Worm (Caenorhabditis elegans) whole organism, L1 larva: ENCODE measurements around the gene bud-13.
A peak's percentile ranks its signal among the peaks of the same experiment; 100 is the strongest.

Experiments
- C16A3.4 ChIP-seq: fragments of 150-350 bp; optimal IDR thresholded peaks from 2 replicates; lab custom pipeline; 2014; ENCODE audit warnings: missing biosample characterization, missing genetic modification characterization
- F16B12.6 ChIP-seq: fragments of 150-350 bp; optimal IDR thresholded peaks from 2 replicates; lab custom pipeline; 2014; ENCODE audit warnings: missing biosample characterization, missing genetic modification characterization
- alr-1 ChIP-seq: fragments of 200-800 bp; sonication (Bioruptor generic); optimal IDR thresholded peaks from 2 replicates; lab custom pipeline; 2018; ENCODE audit warnings: borderline replicate concordance, mild to moderate bottlenecking, missing genetic modification characterization, missing compliant biosample characterization
- ceh-82 ChIP-seq, 3 experiments: fragments of 150-350 bp in 1 of 3; sonication (generic microtip) in 2 of 3; optimal IDR thresholded peaks; 2 replicates each; lab custom pipeline; 2014 to 2017; ENCODE audit warnings: missing biosample characterization in 3 of 3, missing genetic modification characterization in 3 of 3
- ceh-88 ChIP-seq: fragments of 200-800 bp; sonication (Bioruptor generic); IDR thresholded peaks from 2 replicates; pipeline ENCODE4 v1.3.6; 2022; ENCODE audit warnings: missing genetic modification characterization, missing compliant biosample characterization
- ceh-90 ChIP-seq: sonication (generic microtip); optimal IDR thresholded peaks from 2 replicates; lab custom pipeline; 2016; ENCODE audit warnings: missing genetic modification characterization, missing compliant biosample characterization
- dsc-1 ChIP-seq: sonication (generic microtip); optimal IDR thresholded peaks from 2 replicates; lab custom pipeline; 2016; ENCODE audit warnings: mild to moderate bottlenecking, missing genetic modification characterization, missing compliant biosample characterization
- efl-1 ChIP-seq, 4 experiments: fragments of 150-350 bp; optimal IDR thresholded peaks in 3 of 4; peaks in 1 of 4; 1 replicate in 1 of 4; 2 replicates in 3 of 4; lab custom pipeline; 2014; ENCODE audit warnings: missing biosample characterization in 2 of 4, missing genetic modification characterization in 2 of 4, missing genetic modification reagents in 2 of 4
- egl-13 ChIP-seq: sonication (generic microtip); optimal IDR thresholded peaks from 2 replicates; lab custom pipeline; 2016; ENCODE audit warnings: missing genotype, missing genetic modification reagents, missing genetic modification characterization, missing compliant biosample characterization
- elt-3 ChIP-seq, 6 experiments: fragments of 150-350 bp in 1 of 6; sonication (generic microtip); optimal IDR thresholded peaks; 2 replicates each; lab custom pipeline; 2017 to 2018; ENCODE audit warnings: missing biosample characterization in 6 of 6, missing genetic modification characterization in 6 of 6, inconsistent platforms in 1 of 6
- ets-5 ChIP-seq: fragments of 200-800 bp; sonication (Bioruptor generic); IDR thresholded peaks from 2 replicates; pipeline ENCODE4 v1.3.6; 2022; ENCODE audit warnings: missing genetic modification characterization, missing compliant biosample characterization
- fkh-8 ChIP-seq: sonication (generic microtip); optimal IDR thresholded peaks from 2 replicates; lab custom pipeline; 2016; ENCODE audit warnings: mild to moderate bottlenecking, missing genetic modification characterization, missing compliant biosample characterization
- fos-1 ChIP-seq: fragments of 150-350 bp; optimal IDR thresholded peaks from 2 replicates; lab custom pipeline; 2014; ENCODE audit warnings: missing biosample characterization, missing genetic modification characterization
- hpl-2 ChIP-seq: fragments of 150-350 bp; optimal IDR thresholded peaks from 2 replicates; lab custom pipeline; 2014; ENCODE audit warnings: missing biosample characterization, missing genetic modification reagents, missing genetic modification characterization
- irx-1 ChIP-seq: sonication (generic microtip); optimal IDR thresholded peaks from 2 replicates; lab custom pipeline; 2016; ENCODE audit warnings: missing genetic modification characterization, missing compliant biosample characterization
- jun-1 ChIP-seq: fragments of 150-350 bp; optimal IDR thresholded peaks from 2 replicates; lab custom pipeline; 2014; ENCODE audit warnings: missing biosample characterization, missing genetic modification reagents, missing genetic modification characterization
- lin-14 ChIP-seq: fragments of 200-800 bp; sonication (Bioruptor generic); optimal IDR thresholded peaks from 2 replicates; lab custom pipeline; 2018; ENCODE audit warnings: mild to moderate bottlenecking, missing genetic modification characterization, moderate library complexity, missing compliant biosample characterization
- lin-15B ChIP-seq: fragments of 150-350 bp; sonication (generic microtip); optimal IDR thresholded peaks from 3 replicates; lab custom pipeline; 2014; ENCODE audit warnings: missing biosample characterization, missing genetic modification characterization
- lsy-2 ChIP-seq, 2 experiments: fragments of 150-350 bp; optimal IDR thresholded peaks; 2 replicates each; lab custom pipeline; 2014; ENCODE audit warnings: missing biosample characterization in 2 of 2, missing genetic modification characterization in 2 of 2
- mab-9 ChIP-seq: fragments of 200-800 bp; sonication (Bioruptor generic); IDR thresholded peaks from 2 replicates; pipeline ENCODE4 v1.3.6; 2022; ENCODE audit warnings: missing genetic modification reagents, missing genetic modification characterization, missing compliant biosample characterization
- nhr-11 ChIP-seq: fragments of 150-350 bp; optimal IDR thresholded peaks from 2 replicates; lab custom pipeline; 2014; ENCODE audit warnings: missing biosample characterization, missing genetic modification characterization
- nhr-12 ChIP-seq: sonication (generic microtip); optimal IDR thresholded peaks from 2 replicates; lab custom pipeline; 2017; ENCODE audit warnings: missing biosample characterization, missing genetic modification characterization
- nhr-19 ChIP-seq: fragments of 200-800 bp; sonication (Bioruptor generic); conservative IDR thresholded peaks from 2 replicates; pipeline ENCODE4 v1.3.6; 2022; ENCODE audit warnings: missing genetic modification characterization, missing compliant biosample characterization
- nhr-71 ChIP-seq: sonication (generic microtip); optimal IDR thresholded peaks from 2 replicates; lab custom pipeline; 2016; ENCODE audit warnings: mild to moderate bottlenecking, missing genetic modification characterization, moderate library complexity, missing compliant biosample characterization
- nhr-77 ChIP-seq: fragments of 150-350 bp; optimal IDR thresholded peaks from 2 replicates; lab custom pipeline; 2014; ENCODE audit warnings: missing biosample characterization, missing genetic modification characterization
- nhr-84 ChIP-seq: sonication (generic microtip); optimal IDR thresholded peaks from 2 replicates; lab custom pipeline; 2017; ENCODE audit warnings: missing biosample characterization, missing genetic modification characterization
- nhr-85 ChIP-seq: sonication (generic microtip); peaks from one replicate; lab custom pipeline; 2016; ENCODE audit warnings: missing genetic modification characterization, inconsistent platforms, missing compliant biosample characterization
- nhr-90 ChIP-seq: sonication (generic microtip); optimal IDR thresholded peaks from 2 replicates; lab custom pipeline; 2016; ENCODE audit warnings: mild to moderate bottlenecking, missing genetic modification characterization, missing compliant biosample characterization; ENCODE audit not compliant: poor library complexity
- pqm-1 ChIP-seq: sonication (generic microtip); optimal IDR thresholded peaks from 3 replicates; lab custom pipeline; 2017; ENCODE audit warnings: missing biosample characterization, missing genetic modification characterization
- rnt-1 ChIP-seq: sonication (generic microtip); optimal IDR thresholded peaks from 2 replicates; lab custom pipeline; 2016; ENCODE audit warnings: mild to moderate bottlenecking, missing genetic modification characterization, moderate library complexity, missing compliant biosample characterization
- skn-1 ChIP-seq: fragments of 150-350 bp; optimal IDR thresholded peaks from 2 replicates; lab custom pipeline; 2014; ENCODE audit warnings: missing biosample characterization, missing genetic modification characterization
- sox-4 ChIP-seq: sonication (generic microtip); optimal IDR thresholded peaks from 2 replicates; lab custom pipeline; 2016; ENCODE audit warnings: missing genetic modification characterization, missing compliant biosample characterization
- sup-37 ChIP-seq: fragments of 200-800 bp; sonication (Bioruptor generic); optimal IDR thresholded peaks from 2 replicates; lab custom pipeline; 2018; ENCODE audit warnings: mild to moderate bottlenecking, missing genetic modification characterization, missing compliant biosample characterization
- tlp-1 ChIP-seq: fragments of 150-350 bp; optimal IDR thresholded peaks from 2 replicates; lab custom pipeline; 2014; ENCODE audit warnings: missing biosample characterization, missing genetic modification characterization
- unc-130 ChIP-seq: fragments of 150-350 bp; optimal IDR thresholded peaks from 2 replicates; lab custom pipeline; 2017; ENCODE audit warnings: missing biosample characterization, missing genetic modification characterization, inconsistent platforms
- unc-62 ChIP-seq: fragments of 150-350 bp; optimal IDR thresholded peaks from 2 replicates; lab custom pipeline; 2014; ENCODE audit warnings: missing biosample characterization, missing genetic modification reagents, missing genetic modification characterization
- unc-98 ChIP-seq: fragments of 200-800 bp; sonication (Bioruptor generic); IDR thresholded peaks from 2 replicates; pipeline ENCODE4 v1.3.6; 2022; ENCODE audit warnings: missing genetic modification characterization, missing compliant biosample characterization
- vab-15 ChIP-seq: sonication (generic microtip); optimal IDR thresholded peaks from 2 replicates; lab custom pipeline; 2017; ENCODE audit warnings: missing genotype, mild to moderate bottlenecking, missing genetic modification characterization, missing compliant biosample characterization
- xbp-1 ChIP-seq: sonication (generic microtip); optimal IDR thresholded peaks from 2 replicates; lab custom pipeline; 2016; ENCODE audit warnings: missing genetic modification characterization, missing compliant biosample characterization
- zag-1 ChIP-seq: fragments of 150-350 bp; optimal IDR thresholded peaks from 2 replicates; lab custom pipeline; 2014; ENCODE audit warnings: missing biosample characterization, missing genetic modification characterization
- ztf-11 ChIP-seq, 2 experiments: sonication (generic microtip); optimal IDR thresholded peaks; 2 replicates each; lab custom pipeline; 2016 to 2017; ENCODE audit warnings: missing genetic modification characterization in 2 of 2, missing biosample characterization in 1 of 2, missing compliant biosample characterization in 1 of 2

bud-13 gene

DNA sequence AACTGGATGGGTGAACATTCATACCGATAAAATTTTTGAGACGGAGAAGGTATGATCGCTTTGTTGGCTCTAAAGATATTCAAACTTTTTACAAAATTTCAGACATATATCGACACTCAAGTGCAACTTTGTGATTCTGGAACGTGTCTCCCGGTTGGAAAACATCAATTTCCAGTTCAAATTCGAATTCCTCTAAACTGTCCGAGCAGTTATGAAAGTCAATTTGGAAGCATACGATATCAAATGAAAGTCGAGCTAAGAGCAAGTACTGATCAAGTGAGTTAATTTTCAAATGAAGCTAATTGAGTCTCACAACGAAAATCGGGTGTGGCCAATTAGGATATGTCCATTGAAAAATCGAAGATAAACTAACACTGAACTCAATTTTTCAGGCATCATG is 33.1 kb downstream of the bud-13 start:
- no peak for TF ChIP-seq efl-1 (optimal IDR thresholded peaks at IDR 0.05; lab: Kevin White, UChicago)
- TF ChIP-seq efl-1 (GFP tag; optimal IDR thresholded peaks at IDR 0.05 in 1 of 2; lab: Kevin White, UChicago) = peak in 1 of 2 experiments; percentile 91
- TF ChIP-seq unc-98 (GFP tag; lab: Robert Waterston, UW) = no peak
- TF ChIP-seq egl-13 = no peak

DNA sequence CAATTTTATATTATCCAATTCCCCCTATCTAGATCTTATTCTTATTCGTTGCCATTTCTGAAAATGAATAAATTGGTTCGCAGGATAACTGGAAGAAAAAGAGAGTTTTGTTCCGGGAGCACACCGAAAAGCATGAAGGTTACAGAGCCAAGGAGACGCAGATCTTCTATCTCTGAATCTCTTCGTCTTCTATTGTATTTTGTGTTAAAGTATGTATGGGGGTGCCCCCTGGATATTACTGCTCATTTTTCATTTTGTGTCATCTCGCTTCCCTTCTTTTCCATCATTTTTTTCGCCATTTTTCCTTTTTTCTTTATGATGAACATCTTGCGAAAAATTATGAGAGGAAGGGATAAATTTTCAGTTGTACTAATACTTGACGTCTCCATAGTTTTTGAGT is 33.8 kb downstream of the bud-13 start:
- TF ChIP-seq ceh-88 = no peak
- TF ChIP-seq lin-14 = peak; percentile 54
- TF ChIP-seq F16B12.6 = no peak
- TF ChIP-seq dsc-1 (tag; lab: Kevin White, UChicago) = no peak
- no peak for TF ChIP-seq sup-37 (GFP tag; lab: Kevin White, UChicago)
- no peak for TF ChIP-seq xbp-1 (tag; lab: Kevin White, UChicago)
- no peak for TF ChIP-seq elt-3 (tag; optimal IDR thresholded peaks at IDR 0.05; lab: Kevin White, UChicago)
- no peak for TF ChIP-seq zag-1 (tag; lab: Kevin White, UChicago)
- TF ChIP-seq fos-1 (tag; lab: Kevin White, UChicago) = no peak
- TF ChIP-seq jun-1 (tag; lab: Kevin White, UChicago) = no peak
- TF ChIP-seq mab-9 = no peak
- peak; percentile 0 for TF ChIP-seq nhr-71 (tag; lab: Kevin White, UChicago)
- no peak for TF ChIP-seq sox-4 (tag; lab: Kevin White, UChicago)
- no peak for TF ChIP-seq nhr-90 (tag; lab: Kevin White, UChicago)
- no peak for TF ChIP-seq tlp-1 (tag; lab: Kevin White, UChicago)
- no peak for TF ChIP-seq pqm-1 (tag; lab: Kevin White, UChicago)
- TF ChIP-seq C16A3.4 = no peak
- no peak for TF ChIP-seq nhr-19 (GFP tag; lab: Robert Waterston, UW)
- TF ChIP-seq ets-5 = no peak
- no peak for TF ChIP-seq egl-13
- TF ChIP-seq hpl-2 (GFP tag; lab: Kevin White, UChicago) = no peak
- no peak for TF ChIP-seq lin-15B (tag; lab: Kevin White, UChicago)
- no peak for TF ChIP-seq nhr-85 (tag; lab: Kevin White, UChicago)
- TF ChIP-seq nhr-12 (tag; lab: Kevin White, UChicago) = no peak
- TF ChIP-seq lsy-2 (tag; optimal IDR thresholded peaks at IDR 0.05; lab: Kevin White, UChicago) = peak in 1 of 2 experiments; percentile 21
- TF ChIP-seq nhr-11 = no peak
- no peak for TF ChIP-seq efl-1 (optimal IDR thresholded peaks at IDR 0.05; lab: Kevin White, UChicago)
- no peak for TF ChIP-seq efl-1 (GFP tag; optimal IDR thresholded peaks at IDR 0.05 in 1 of 2; lab: Kevin White, UChicago)
- no peak for TF ChIP-seq unc-130 (tag; lab: Kevin White, UChicago)
- TF ChIP-seq nhr-84 = no peak
- no peak for TF ChIP-seq skn-1
- TF ChIP-seq unc-62 (GFP tag; lab: Kevin White, UChicago) = no peak
- no peak for TF ChIP-seq irx-1 (tag; lab: Kevin White, UChicago)
- no peak for TF ChIP-seq ztf-11 (tag; optimal IDR thresholded peaks at IDR 0.05; lab: Kevin White, UChicago)
- peak in 1 of 3 experiments; percentile 14 for TF ChIP-seq ceh-82 (tag; optimal IDR thresholded peaks at IDR 0.05; lab: Kevin White, UChicago)
- TF ChIP-seq alr-1 (tag; lab: Kevin White, UChicago) = no peak

DNA sequence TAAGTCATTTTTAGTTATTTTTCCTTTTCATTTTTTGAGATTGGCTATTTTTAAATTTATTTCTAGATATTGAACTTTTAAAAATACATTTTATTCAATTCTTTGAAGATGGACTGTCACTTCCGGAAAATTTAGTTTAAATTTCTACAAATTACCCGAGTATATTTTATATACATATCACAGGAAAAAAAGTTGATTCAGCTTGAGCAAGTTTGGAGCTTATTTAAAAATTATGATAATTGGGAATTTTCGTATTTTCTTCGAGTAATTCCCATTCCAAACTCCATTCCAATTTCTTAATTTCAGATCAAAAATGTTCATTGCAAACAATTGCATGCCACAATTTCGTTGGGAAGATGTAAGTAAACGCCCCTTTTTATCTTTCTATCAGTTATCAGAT is 37.8 kb downstream of the bud-13 start, which contains the start of gene arrd-15:
Gene arrd-15, plus strand, starts transcription at position 301 of the 400 bp plus-strand sequence.
- TF ChIP-seq C16A3.4 (no peak), nhr-77 (no peak), rnt-1 (tag; lab: Kevin White, UChicago) (no peak), ceh-90 (no peak), vab-15 (tag; lab: Kevin White, UChicago) (no peak), fkh-8 (tag; lab: Kevin White, UChicago) (no peak), pqm-1 (tag; lab: Kevin White, UChicago) (no peak), tlp-1 (tag; lab: Kevin White, UChicago) (no peak), skn-1 (no peak)
